Worm (Caenorhabditis elegans): ENCODE measurements around the gene T01B7.9.

ce11 chrII:8684824-8685223 lies 41.8 kb downstream of the T01B7.9 start, which contains the start of gene hgap-2:
- TF ChIP-seq sea-1 (GFP tag; conservative IDR thresholded peaks at IDR 0.05), result no peak
- TF ChIP-seq ama-1 (optimal IDR thresholded peaks at IDR 0.05), result no peak
- no peak for TF ChIP-seq F13C5.2 (tag; optimal IDR thresholded peaks at IDR 0.05)
- TF ChIP-seq hmbx-1 (tag; optimal IDR thresholded peaks at IDR 0.05), result no peak
- no peak for TF ChIP-seq flt-1 (GFP tag; IDR thresholded peaks at IDR 0.05)
- TF ChIP-seq scrt-1 (GFP tag; IDR thresholded peaks at IDR 0.05), result no peak

All from whole organism, early embryonic.